Worm (Caenorhabditis elegans) whole organism, L2 larva: Measurements from ENCODE around the gene C50F4.6.

Source experiments
- ama-1 ChIP-seq: fragments of 150-350 bp; optimal IDR thresholded peaks from 2 replicates; lab custom pipeline; 2018; ENCODE audit warnings: inconsistent platforms
- lin-13 ChIP-seq: fragments of 150-350 bp; optimal IDR thresholded peaks from 2 replicates; lab custom pipeline; 2014; ENCODE audit warnings: missing biosample characterization, missing genetic modification reagents, missing genetic modification characterization
- lin-39 ChIP-seq: fragments of 150-350 bp; optimal IDR thresholded peaks from 2 replicates; lab custom pipeline; 2014; ENCODE audit warnings: missing biosample characterization, missing genetic modification reagents, missing genetic modification characterization
- nhr-10 ChIP-seq: sonication (generic microtip); optimal IDR thresholded peaks from 2 replicates; lab custom pipeline; 2017; ENCODE audit warnings: missing biosample characterization, missing genetic modification characterization
- nhr-129 ChIP-seq: fragments of 150-350 bp; optimal IDR thresholded peaks from 2 replicates; lab custom pipeline; 2014; ENCODE audit warnings: missing biosample characterization, missing genetic modification characterization
- nhr-237 ChIP-seq: fragments of 150-350 bp; optimal IDR thresholded peaks from 2 replicates; lab custom pipeline; 2014; ENCODE audit warnings: missing biosample characterization, missing genetic modification characterization
- unc-62 ChIP-seq: fragments of 150-350 bp; optimal IDR thresholded peaks from 2 replicates; lab custom pipeline; 2014; ENCODE audit warnings: missing biosample characterization, missing genetic modification reagents, missing genetic modification characterization

DNA sequence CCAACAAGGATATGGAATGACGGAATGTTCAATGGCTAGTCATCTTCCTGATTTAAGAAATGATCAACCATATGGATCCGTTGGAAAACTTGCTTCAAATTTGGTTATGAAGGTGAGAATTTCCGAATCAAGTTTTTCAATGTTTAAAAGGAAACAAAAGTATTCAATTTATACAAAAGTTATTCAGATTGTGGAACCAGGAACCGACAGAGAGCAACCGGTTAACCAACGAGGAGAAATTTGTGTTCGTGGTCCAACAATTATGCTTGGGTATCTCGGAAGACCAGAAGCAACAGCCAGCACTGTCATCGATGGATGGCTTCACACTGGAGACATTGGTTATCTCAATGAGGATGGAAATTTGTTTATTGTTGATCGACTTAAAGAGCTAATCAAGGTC, 36.3 kb upstream of the C50F4.6 start:
- no peak for TF ChIP-seq nhr-129 (tag; lab: Kevin White, UChicago)
- TF ChIP-seq lin-39, result no peak
- no peak for TF ChIP-seq unc-62 (GFP tag; lab: Kevin White, UChicago)
- TF ChIP-seq nhr-10, result no peak
- no peak for TF ChIP-seq ama-1 (lab: Kevin White, UChicago)
- no peak for TF ChIP-seq nhr-237 (tag; lab: Kevin White, UChicago)
- TF ChIP-seq lin-13 (GFP tag; lab: Kevin White, UChicago), result no peak
